Worm (Caenorhabditis elegans): ENCODE results near the gene pph-6.
"Not testable (repeated sequence)": the region's sequence is repeated elsewhere in the genome, so short reads cannot be mapped to it uniquely, and the experiment has no call there.

pph-6 gene

ce11 chrIII:3430667-3431066 lies 30.8 kb upstream of the pph-6 start:
- TF ChIP-seq ztf-18 (tag; optimal IDR thresholded peaks at IDR 0.05): no peak
- TF ChIP-seq ztf-28 (GFP tag; IDR thresholded peaks at IDR 0.05): no peak
- no peak for TF ChIP-seq egl-44 (GFP tag; IDR thresholded peaks at IDR 0.05)

ce11 chrIII:3431385-3431784 lies 30.1 kb upstream of the pph-6 start, which contains the start of gene K01A11.1:
Gene K01A11.1 (minus strand): TSS chrIII:3431485.
- TF ChIP-seq nhr-120 (GFP tag; IDR thresholded peaks at IDR 0.05) (no peak), ztf-25 (GFP tag; IDR thresholded peaks at IDR 0.05) (no peak), ceh-79 (tag; optimal IDR thresholded peaks at IDR 0.05) (no peak), ceh-91 (GFP tag; IDR thresholded peaks at IDR 0.05) (no peak), F52B5.7 (tag; optimal IDR thresholded peaks at IDR 0.05) (no peak), let-526 (GFP tag; IDR thresholded peaks at IDR 0.05) (no peak), ztf-28 (GFP tag; IDR thresholded peaks at IDR 0.05) (no peak), snpc-3.4 (tag; optimal IDR thresholded peaks at IDR 0.05) (no peak), attf-3 (GFP tag; conservative IDR thresholded peaks at IDR 0.05) (no peak), K12H6.12 (tag; optimal IDR thresholded peaks at IDR 0.05) (no peak), madf-3 (GFP tag; IDR thresholded peaks at IDR 0.05) (no peak), hmg-1.2 (GFP tag; IDR thresholded peaks at IDR 0.05) (no peak), rec-8 (tag; optimal IDR thresholded peaks at IDR 0.05) (no peak), somi-1 (GFP tag; optimal IDR thresholded peaks at IDR 0.05) (no peak), nfyb-1 (GFP tag; IDR thresholded peaks at IDR 0.05) (no peak), snpc-4 (GFP tag; optimal IDR thresholded peaks at IDR 0.05) (no peak), snpc-4 (tag; optimal IDR thresholded peaks at IDR 0.05) (no peak), aptf-2 (GFP tag; conservative IDR thresholded peaks at IDR 0.05) (no peak), B0336.3 (GFP tag; IDR thresholded peaks at IDR 0.05) (no peak), hmg-20 (GFP tag; IDR thresholded peaks at IDR 0.05) (no peak), bed-2 (GFP tag; IDR thresholded peaks at IDR 0.05) (no peak)

ce11 chrIII:3433487-3434131 lies 27.9 kb upstream of the pph-6 start:
- 0 out of 2 replicates have a peak, but pooled peaks have one; percentile 10 for TF ChIP-seq mcd-1 (GFP tag; IDR thresholded peaks at IDR 0.05)
- not testable (repeated sequence) for TF ChIP-seq snpc-4 (GFP tag; optimal IDR thresholded peaks at IDR 0.05)
- peak in 2 of 4 experiments; percentile 70 to 86 for TF ChIP-seq snpc-4 (tag; optimal IDR thresholded peaks at IDR 0.05)
- peak; percentile 42; the same call in 1 of the 2 replicates for TF ChIP-seq egrh-3 (GFP tag; IDR thresholded peaks at IDR 0.05)

- TF ChIP-seq akir-1 (GFP tag; optimal IDR thresholded peaks at IDR 0.05) (no peak), snpc-1.1 (tag; optimal IDR thresholded peaks at IDR 0.05; ENCODE audit: insufficient read depth) (no peak), rpc-1 (optimal IDR thresholded peaks at IDR 0.05) (no peak), rpc-1 (tag; optimal IDR thresholded peaks at IDR 0.05) (no peak), lin-26 (GFP tag; IDR thresholded peaks at IDR 0.05) (no peak), nhr-80 (tag; optimal IDR thresholded peaks at IDR 0.05) (peak; percentile 44), ceh-79 (tag; optimal IDR thresholded peaks at IDR 0.05) (no peak), lin-40 (tag; optimal IDR thresholded peaks at IDR 0.05) (peak; percentile 7), Y67H2A.10 (GFP tag; conservative IDR thresholded peaks at IDR 0.05) (no peak), snpc-1.3 (tag; optimal IDR thresholded peaks at IDR 0.05; ENCODE audit: insufficient read depth) (no peak), sptf-2 (GFP tag; optimal IDR thresholded peaks at IDR 0.05) (no peak), K12H6.12 (tag; optimal IDR thresholded peaks at IDR 0.05) (no peak)
Measured at ce11 chrIII:3435152-3435551, 26.4 kb upstream of the pph-6 start.

Data from whole organism, young adult.